Worm (Caenorhabditis elegans): Measurements from ENCODE around the gene R07G3.8.

Gene R07G3.8

ce11 chrII:7642016-7642653 lies 21.8 kb upstream of the R07G3.8 start (continued):
- peak; percentile 64 for TF ChIP-seq Y55F3AM.14 (GFP tag; optimal IDR thresholded peaks at IDR 0.05)
- TF ChIP-seq ceh-82 (tag; optimal IDR thresholded peaks at IDR 0.05), result peak; percentile 46
- no peak for TF ChIP-seq unc-39 (tag; optimal IDR thresholded peaks at IDR 0.05)

ce11 chrII:7640161-7640841 lies 20.0 kb upstream of the R07G3.8 start:
- TF ChIP-seq nhr-21 (tag; optimal IDR thresholded peaks at IDR 0.05) (no peak), lin-39 (tag; optimal IDR thresholded peaks at IDR 0.05) (no peak), F13H6.1 (tag; optimal IDR thresholded peaks at IDR 0.05) (peak; percentile 66), sem-4 (tag; optimal IDR thresholded peaks at IDR 0.05) (no peak), unc-62 (GFP tag; optimal IDR thresholded peaks at IDR 0.05) (no peak), unc-55 (GFP tag; optimal IDR thresholded peaks at IDR 0.05) (peak; percentile 3), unc-39 (tag; optimal IDR thresholded peaks at IDR 0.05) (no peak), elt-1 (tag; optimal IDR thresholded peaks at IDR 0.05) (no peak), sma-3 (GFP tag; optimal IDR thresholded peaks at IDR 0.05) (no peak), nhr-237 (tag; optimal IDR thresholded peaks at IDR 0.05) (no peak), ztf-11 (tag; optimal IDR thresholded peaks at IDR 0.05) (no peak), mdl-1 (tag; optimal IDR thresholded peaks at IDR 0.05) (no peak), nhr-129 (tag; optimal IDR thresholded peaks at IDR 0.05) (peak; percentile 19), C34F6.9 (tag; optimal IDR thresholded peaks at IDR 0.05) (peak; percentile 29), lsy-2 (tag; optimal IDR thresholded peaks at IDR 0.05) (peak in 1 of 2 experiments; percentile 9), elt-3 (tag; optimal IDR thresholded peaks at IDR 0.05) (no peak), sma-9 (GFP tag; optimal IDR thresholded peaks at IDR 0.05) (peak; percentile 30), sma-9 (tag; optimal IDR thresholded peaks at IDR 0.05) (no peak), zag-1 (tag; optimal IDR thresholded peaks at IDR 0.05) (no peak), nhr-23 (tag; optimal IDR thresholded peaks at IDR 0.05) (no peak), gmeb-1 (tag; optimal IDR thresholded peaks at IDR 0.05) (no peak)

ce11 chrII:7639036-7639435 lies 18.7 kb upstream of the R07G3.8 start:
- TF ChIP-seq fos-1 (tag; optimal IDR thresholded peaks at IDR 0.05), result peak; percentile 66
- no peak for TF ChIP-seq mab-5 (tag; optimal IDR thresholded peaks at IDR 0.05)
- no peak for TF ChIP-seq ztf-11 (tag; optimal IDR thresholded peaks at IDR 0.05)
- no peak for TF ChIP-seq dmd-4 (tag; optimal IDR thresholded peaks at IDR 0.05)
- peak; percentile 6 for TF ChIP-seq sma-9 (GFP tag; optimal IDR thresholded peaks at IDR 0.05)
- TF ChIP-seq sma-9 (tag; optimal IDR thresholded peaks at IDR 0.05), result no peak
- TF ChIP-seq sma-3 (GFP tag; optimal IDR thresholded peaks at IDR 0.05), result no peak

DNA sequence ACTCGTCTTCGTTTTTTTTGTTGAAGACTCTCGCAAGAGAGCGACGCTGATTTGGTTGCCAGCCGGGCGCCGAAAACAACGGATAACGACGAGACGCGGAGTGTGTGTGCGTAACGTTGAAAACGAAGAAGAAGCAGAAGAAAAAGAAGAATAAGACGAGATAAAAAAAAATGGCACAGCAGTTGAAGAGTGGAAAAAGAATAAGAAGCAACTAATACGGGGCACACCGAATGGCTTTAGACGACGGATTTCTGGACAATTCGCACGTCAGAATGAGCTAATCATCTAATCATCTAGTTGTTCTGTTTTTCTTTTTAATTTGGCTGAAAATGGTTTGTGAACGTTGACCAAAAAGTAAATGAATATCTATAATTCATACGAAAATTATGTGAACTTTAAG lies 16.6 kb upstream of the R07G3.8 start:
- TF ChIP-seq snpc-4 (tag; optimal IDR thresholded peaks at IDR 0.05) (no peak), dmd-4 (tag; optimal IDR thresholded peaks at IDR 0.05) (no peak), lin-13 (GFP tag; optimal IDR thresholded peaks at IDR 0.05) (no peak), F13H6.1 (tag; optimal IDR thresholded peaks at IDR 0.05) (no peak), nhr-11 (tag; optimal IDR thresholded peaks at IDR 0.05) (no peak), mab-5 (tag; optimal IDR thresholded peaks at IDR 0.05) (no peak), ZK546.5 (tag; optimal IDR thresholded peaks at IDR 0.05) (no peak), fos-1 (tag; optimal IDR thresholded peaks at IDR 0.05) (no peak), nhr-77 (tag; optimal IDR thresholded peaks at IDR 0.05) (no peak), ceh-16 (tag; optimal IDR thresholded peaks at IDR 0.05) (no peak), ztf-1 (GFP tag; conservative IDR thresholded peaks at IDR 0.05) (no peak), mdl-1 (tag; optimal IDR thresholded peaks at IDR 0.05) (no peak), egl-27 (tag; optimal IDR thresholded peaks at IDR 0.05) (no peak), lin-39 (tag; optimal IDR thresholded peaks at IDR 0.05) (no peak)

DNA sequence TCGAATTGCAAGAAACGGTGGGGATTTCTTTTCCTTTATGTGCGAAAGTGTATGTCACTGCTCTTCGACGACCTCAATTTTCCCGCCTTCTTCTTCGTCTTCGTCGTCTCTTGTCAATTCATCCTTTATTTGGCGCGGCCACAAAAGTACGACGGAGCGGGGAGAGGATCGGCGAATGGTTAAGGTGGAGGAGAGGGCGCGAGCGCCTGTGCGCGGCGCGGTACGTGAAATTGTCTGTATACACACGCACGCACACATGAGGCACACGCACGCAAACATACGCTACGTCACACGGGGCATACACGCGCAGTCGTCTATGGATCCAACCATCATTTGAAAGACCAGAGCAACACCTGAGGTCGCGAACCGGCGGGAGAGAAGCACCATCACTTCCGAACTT lies 15.0 kb upstream of the R07G3.8 start:
- no peak for TF ChIP-seq unc-62 (GFP tag; optimal IDR thresholded peaks at IDR 0.05)
- peak; percentile 34 for TF ChIP-seq F13H6.1 (tag; optimal IDR thresholded peaks at IDR 0.05)
